Worm (Caenorhabditis elegans) whole organism, L2 larva: ENCODE results near the gene sru-30.

ENCODE experiments used
- C34F6.9 ChIP-seq: fragments of 150-350 bp; optimal IDR thresholded peaks from 2 replicates; lab custom pipeline; 2014; ENCODE audit warnings: missing biosample characterization, missing genetic modification characterization
- F13H6.1 ChIP-seq: sonication (generic microtip); optimal IDR thresholded peaks from 2 replicates; lab custom pipeline; 2016; ENCODE audit warnings: missing genetic modification characterization, missing compliant biosample characterization
- R02D3.7 ChIP-seq: fragments of 150-350 bp; optimal IDR thresholded peaks from 2 replicates; lab custom pipeline; 2014; ENCODE audit warnings: missing biosample characterization, missing genetic modification characterization
- Y55F3AM.14 ChIP-seq: fragments of 200-800 bp; sonication (Bioruptor generic); optimal IDR thresholded peaks from 2 replicates; lab custom pipeline; 2018; ENCODE audit warnings: mild to moderate bottlenecking, missing genetic modification characterization, missing compliant biosample characterization
- ZK546.5 ChIP-seq: sonication (generic microtip); optimal IDR thresholded peaks from 2 replicates; lab custom pipeline; 2017; ENCODE audit warnings: missing biosample characterization, missing genetic modification characterization
- alr-1 ChIP-seq: fragments of 150-350 bp; optimal IDR thresholded peaks from 2 replicates; lab custom pipeline; 2014; ENCODE audit warnings: missing biosample characterization, missing genetic modification characterization
- aly-2 ChIP-seq: fragments of 150-350 bp; optimal IDR thresholded peaks from 2 replicates; lab custom pipeline; 2014; ENCODE audit warnings: missing biosample characterization, missing genetic modification characterization
- ama-1 ChIP-seq: fragments of 150-350 bp; optimal IDR thresholded peaks from 2 replicates; lab custom pipeline; 2018; ENCODE audit warnings: inconsistent platforms
- blmp-1 ChIP-seq: sonication (generic microtip); optimal IDR thresholded peaks from 2 replicates; lab custom pipeline; 2017; ENCODE audit warnings: missing genetic modification characterization, mild to moderate bottlenecking, missing compliant biosample characterization, antibody characterized with exemption, moderate library complexity; ENCODE audit not compliant: insufficient read depth
- ceh-16 ChIP-seq: fragments of 150-350 bp; optimal IDR thresholded peaks from 2 replicates; lab custom pipeline; 2014; ENCODE audit warnings: missing biosample characterization, missing genetic modification characterization
- ceh-82 ChIP-seq: fragments of 150-350 bp; optimal IDR thresholded peaks from 2 replicates; lab custom pipeline; 2014; ENCODE audit warnings: missing biosample characterization, missing genetic modification characterization
- crh-2 ChIP-seq: sonication (generic microtip); optimal IDR thresholded peaks from 2 replicates; lab custom pipeline; 2017; ENCODE audit warnings: missing biosample characterization, missing genetic modification characterization
- dmd-4 ChIP-seq: sonication (generic microtip); optimal IDR thresholded peaks from 2 replicates; lab custom pipeline; 2017; ENCODE audit warnings: missing biosample characterization, missing genetic modification characterization
- egl-27 ChIP-seq: sonication (generic microtip); optimal IDR thresholded peaks from 3 replicates; lab custom pipeline; 2017; ENCODE audit warnings: missing biosample characterization, missing genetic modification reagents, missing genetic modification characterization
- elt-1 ChIP-seq: fragments of 150-350 bp; optimal IDR thresholded peaks from 2 replicates; lab custom pipeline; 2014; ENCODE audit warnings: missing biosample characterization, missing genetic modification characterization
- elt-3 ChIP-seq: sonication (generic microtip); optimal IDR thresholded peaks from 2 replicates; lab custom pipeline; 2017; ENCODE audit warnings: missing biosample characterization, missing genetic modification characterization
- fos-1 ChIP-seq: fragments of 150-350 bp; optimal IDR thresholded peaks from 2 replicates; lab custom pipeline; 2014; ENCODE audit warnings: missing biosample characterization, missing genetic modification characterization
- gmeb-1 ChIP-seq: fragments of 150-350 bp; optimal IDR thresholded peaks from 2 replicates; lab custom pipeline; 2014; ENCODE audit warnings: missing biosample characterization, missing genetic modification characterization
- lin-11 ChIP-seq: fragments of 150-350 bp; sonication (generic microtip); optimal IDR thresholded peaks from 2 replicates; lab custom pipeline; 2014; ENCODE audit warnings: missing biosample characterization, missing genetic modification characterization, inconsistent platforms, mixed read lengths
- lin-13 ChIP-seq: fragments of 150-350 bp; optimal IDR thresholded peaks from 2 replicates; lab custom pipeline; 2014; ENCODE audit warnings: missing biosample characterization, missing genetic modification reagents, missing genetic modification characterization
- lin-39 ChIP-seq: fragments of 150-350 bp; optimal IDR thresholded peaks from 2 replicates; lab custom pipeline; 2014; ENCODE audit warnings: missing biosample characterization, missing genetic modification reagents, missing genetic modification characterization
- lsy-2 ChIP-seq, 2 experiments: fragments of 150-350 bp in 1 of 2; sonication (generic microtip) in 1 of 2; optimal IDR thresholded peaks; 2 replicates each; lab custom pipeline; 2014 to 2017; ENCODE audit warnings: missing biosample characterization in 2 of 2, missing genetic modification characterization in 2 of 2
- mab-5 ChIP-seq: fragments of 150-350 bp; optimal IDR thresholded peaks from 2 replicates; lab custom pipeline; 2014; ENCODE audit warnings: missing biosample characterization, missing genetic modification characterization
- mbf-1 ChIP-seq: sonication (generic microtip); optimal IDR thresholded peaks from 2 replicates; lab custom pipeline; 2017; ENCODE audit warnings: missing biosample characterization, missing genetic modification characterization
- mdl-1 ChIP-seq, 2 experiments: fragments of 150-350 bp in 1 of 2; sonication (generic microtip) in 1 of 2; optimal IDR thresholded peaks; 2 replicates each; lab custom pipeline; 2017; ENCODE audit warnings: missing biosample characterization in 2 of 2, missing genetic modification characterization in 2 of 2
- nhr-10 ChIP-seq: sonication (generic microtip); optimal IDR thresholded peaks from 2 replicates; lab custom pipeline; 2017; ENCODE audit warnings: missing biosample characterization, missing genetic modification characterization
- nhr-12 ChIP-seq: fragments of 150-350 bp; optimal IDR thresholded peaks from 2 replicates; lab custom pipeline; 2014; ENCODE audit warnings: missing biosample characterization, missing genetic modification characterization
- nhr-129 ChIP-seq: fragments of 150-350 bp; optimal IDR thresholded peaks from 2 replicates; lab custom pipeline; 2014; ENCODE audit warnings: missing biosample characterization, missing genetic modification characterization
- nhr-21 ChIP-seq: fragments of 150-350 bp; optimal IDR thresholded peaks from 2 replicates; lab custom pipeline; 2014; ENCODE audit warnings: missing biosample characterization, missing genetic modification characterization
- nhr-23 ChIP-seq: fragments of 150-350 bp; optimal IDR thresholded peaks from 2 replicates; lab custom pipeline; 2014; ENCODE audit warnings: missing biosample characterization, missing genetic modification reagents, missing genetic modification characterization
- nhr-237 ChIP-seq: fragments of 150-350 bp; optimal IDR thresholded peaks from 2 replicates; lab custom pipeline; 2014; ENCODE audit warnings: missing biosample characterization, missing genetic modification characterization
- nhr-25 ChIP-seq: fragments of 150-350 bp; sonication (generic microtip); optimal IDR thresholded peaks from 3 replicates; lab custom pipeline; 2014; ENCODE audit warnings: missing biosample characterization, missing genetic modification characterization
- nhr-6 ChIP-seq: fragments of 150-350 bp; optimal IDR thresholded peaks from 2 replicates; lab custom pipeline; 2014; ENCODE audit warnings: missing biosample characterization, missing genetic modification characterization
- nhr-77 ChIP-seq: fragments of 150-350 bp; optimal IDR thresholded peaks from 2 replicates; lab custom pipeline; 2014; ENCODE audit warnings: missing biosample characterization, missing genetic modification characterization
- peb-1 ChIP-seq: fragments of 150-350 bp; optimal IDR thresholded peaks from 2 replicates; lab custom pipeline; 2014; ENCODE audit warnings: missing biosample characterization, missing genetic modification characterization
- sem-4 ChIP-seq: fragments of 150-350 bp; optimal IDR thresholded peaks from 2 replicates; lab custom pipeline; 2014; ENCODE audit warnings: missing biosample characterization, missing genetic modification reagents, missing genetic modification characterization
- skn-1 ChIP-seq: sonication (generic microtip); optimal IDR thresholded peaks from 2 replicates; lab custom pipeline; 2017; ENCODE audit warnings: missing biosample characterization, missing genetic modification characterization
- sma-3 ChIP-seq: sonication (generic microtip); optimal IDR thresholded peaks from 2 replicates; lab custom pipeline; 2016; ENCODE audit warnings: missing genetic modification reagents, missing genetic modification characterization, missing compliant biosample characterization
- sma-9 ChIP-seq, 2 experiments: fragments of 150-350 bp in 1 of 2; sonication (generic microtip) in 1 of 2; optimal IDR thresholded peaks; 2 replicates each; lab custom pipeline; 2014 to 2016; ENCODE audit warnings: missing genetic modification characterization in 2 of 2, mild to moderate bottlenecking in 1 of 2, missing biosample characterization in 1 of 2, missing compliant biosample characterization in 1 of 2, missing genetic modification reagents in 1 of 2, moderate library complexity in 1 of 2
- snpc-4 ChIP-seq: fragments of 150-350 bp; optimal IDR thresholded peaks from 2 replicates; lab custom pipeline; 2014; ENCODE audit warnings: missing biosample characterization, missing genetic modification characterization
- unc-39 ChIP-seq: fragments of 150-350 bp; optimal IDR thresholded peaks from 2 replicates; lab custom pipeline; 2014; ENCODE audit warnings: missing biosample characterization, missing genetic modification characterization
- unc-55 ChIP-seq: fragments of 150-350 bp; sonication (generic microtip); optimal IDR thresholded peaks from 3 replicates; lab custom pipeline; 2014; ENCODE audit warnings: missing biosample characterization, missing genetic modification reagents, missing genetic modification characterization
- unc-62 ChIP-seq: fragments of 150-350 bp; optimal IDR thresholded peaks from 2 replicates; lab custom pipeline; 2014; ENCODE audit warnings: missing biosample characterization, missing genetic modification reagents, missing genetic modification characterization
- zag-1 ChIP-seq: fragments of 150-350 bp; optimal IDR thresholded peaks from 2 replicates; lab custom pipeline; 2014; ENCODE audit warnings: missing biosample characterization, missing genetic modification characterization
- ztf-1 ChIP-seq: fragments of 200-800 bp; sonication (Bioruptor generic); conservative IDR thresholded peaks from 2 replicates; pipeline ENCODE4 v1.3.6; 2022; ENCODE audit warnings: missing genetic modification characterization, missing compliant biosample characterization
- ztf-11 ChIP-seq: sonication (generic microtip); optimal IDR thresholded peaks from 2 replicates; lab custom pipeline; 2017; ENCODE audit warnings: missing biosample characterization, missing genetic modification characterization
- ztf-4 ChIP-seq: fragments of 150-350 bp; optimal IDR thresholded peaks from 2 replicates; lab custom pipeline; 2014; ENCODE audit warnings: missing biosample characterization, missing genetic modification characterization

sru-30 gene

DNA sequence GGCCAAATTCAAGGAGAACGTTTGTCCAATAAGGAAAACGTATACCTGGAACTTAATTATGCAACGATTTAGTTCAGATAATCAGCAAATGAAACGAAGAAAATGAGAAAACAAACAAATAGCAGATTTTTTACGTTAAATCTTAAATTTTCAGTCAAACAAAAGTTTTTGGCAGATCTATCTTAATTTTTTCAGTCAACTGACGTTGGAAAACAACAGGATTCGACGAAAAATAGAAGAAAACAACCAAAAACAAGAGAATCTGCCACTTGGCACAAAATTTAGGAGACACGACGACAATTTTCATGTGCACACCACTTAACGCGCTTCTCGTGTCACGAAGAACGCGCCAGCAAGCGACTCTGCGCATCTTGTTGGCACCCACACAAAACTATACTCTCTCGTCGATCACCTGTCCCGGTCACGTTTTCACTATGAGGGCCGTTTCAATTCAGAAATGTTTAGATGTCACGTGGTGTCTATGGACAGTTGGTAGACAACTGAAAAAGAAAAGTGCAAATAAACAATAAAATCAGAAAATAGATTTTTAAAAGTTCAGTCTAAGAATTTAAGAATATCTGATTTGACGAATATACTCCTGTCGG is 23.9 kb upstream of the sru-30 start, which contains the start of gene ztf-7:
ztf-7 (minus strand) TSS at position 51 of the 605 bp plus-strand sequence.
- TF ChIP-seq mdl-1 (tag; optimal IDR thresholded peaks at IDR 0.05; lab: Kevin White, UChicago) (peak; percentile 79 to 95), gmeb-1 (tag; lab: Kevin White, UChicago) (peak; percentile 92), blmp-1 (tag; lab: Kevin White, UChicago) (peak; percentile 84), dmd-4 (tag; lab: Kevin White, UChicago) (peak; percentile 51), lsy-2 (tag; optimal IDR thresholded peaks at IDR 0.05; lab: Kevin White, UChicago) (peak; percentile 85 to 97), ceh-16 (peak; percentile 39), lin-13 (GFP tag; lab: Kevin White, UChicago) (peak; percentile 83), F13H6.1 (tag; lab: Kevin White, UChicago) (peak; percentile 96), nhr-12 (tag; lab: Kevin White, UChicago) (no peak), ztf-11 (tag; lab: Kevin White, UChicago) (no peak), nhr-25 (tag; lab: Kevin White, UChicago) (peak; percentile 98), crh-2 (tag; lab: Kevin White, UChicago) (peak; percentile 97), egl-27 (tag; lab: Kevin White, UChicago) (peak; percentile 82), ceh-82 (tag; lab: Kevin White, UChicago) (no peak), nhr-6 (tag; lab: Kevin White, UChicago) (peak; percentile 91), ztf-4 (tag; lab: Kevin White, UChicago) (peak; percentile 91), zag-1 (tag; lab: Kevin White, UChicago) (peak; percentile 58), nhr-21 (tag; lab: Kevin White, UChicago) (peak; percentile 97), nhr-23 (tag; lab: Kevin White, UChicago) (no peak), mbf-1 (no peak), fos-1 (tag; lab: Kevin White, UChicago) (peak; percentile 88), elt-3 (no peak), mab-5 (tag; lab: Kevin White, UChicago) (peak; percentile 92), peb-1 (tag; lab: Kevin White, UChicago) (no peak), ztf-1 (no peak), sem-4 (tag; lab: Kevin White, UChicago) (peak; percentile 92), unc-39 (tag; lab: Kevin White, UChicago) (no peak), elt-1 (tag; lab: Kevin White, UChicago) (no peak), nhr-77 (tag; lab: Kevin White, UChicago) (no peak), snpc-4 (peak; percentile 87), nhr-10 (tag; lab: Kevin White, UChicago) (no peak), nhr-237 (peak; percentile 38), Y55F3AM.14 (peak; percentile 86), ZK546.5 (tag; lab: Kevin White, UChicago) (no peak), aly-2 (tag; lab: Kevin White, UChicago) (no peak), lin-11 (tag; lab: Kevin White, UChicago) (peak; percentile 95), C34F6.9 (tag; lab: Kevin White, UChicago) (peak; percentile 99), sma-3 (GFP tag; lab: Kevin White, UChicago) (peak; percentile 98), unc-62 (GFP tag; lab: Kevin White, UChicago) (peak; percentile 71), sma-9 (GFP tag; optimal IDR thresholded peaks at IDR 0.05; lab: Kevin White, UChicago) (peak; percentile 97), sma-9 (tag; optimal IDR thresholded peaks at IDR 0.05; lab: Kevin White, UChicago) (no peak), alr-1 (tag; lab: Kevin White, UChicago) (no peak), lin-39 (tag; lab: Kevin White, UChicago) (no peak), unc-55 (peak; percentile 83), nhr-129 (tag; lab: Kevin White, UChicago) (peak; percentile 94), ama-1 (lab: Kevin White, UChicago) (peak; percentile 63), R02D3.7 (peak; percentile 32), skn-1 (tag; lab: Kevin White, UChicago) (peak; percentile 72)
- TF ChIP-seq, all 48 proteins: peak for 31
